Fruit fly (Drosophila melanogaster): Measurements from ENCODE around the gene CG32713.
A peak's percentile ranks its signal among the peaks of the same experiment; 100 is the strongest.

Gene CG32713

DNA sequence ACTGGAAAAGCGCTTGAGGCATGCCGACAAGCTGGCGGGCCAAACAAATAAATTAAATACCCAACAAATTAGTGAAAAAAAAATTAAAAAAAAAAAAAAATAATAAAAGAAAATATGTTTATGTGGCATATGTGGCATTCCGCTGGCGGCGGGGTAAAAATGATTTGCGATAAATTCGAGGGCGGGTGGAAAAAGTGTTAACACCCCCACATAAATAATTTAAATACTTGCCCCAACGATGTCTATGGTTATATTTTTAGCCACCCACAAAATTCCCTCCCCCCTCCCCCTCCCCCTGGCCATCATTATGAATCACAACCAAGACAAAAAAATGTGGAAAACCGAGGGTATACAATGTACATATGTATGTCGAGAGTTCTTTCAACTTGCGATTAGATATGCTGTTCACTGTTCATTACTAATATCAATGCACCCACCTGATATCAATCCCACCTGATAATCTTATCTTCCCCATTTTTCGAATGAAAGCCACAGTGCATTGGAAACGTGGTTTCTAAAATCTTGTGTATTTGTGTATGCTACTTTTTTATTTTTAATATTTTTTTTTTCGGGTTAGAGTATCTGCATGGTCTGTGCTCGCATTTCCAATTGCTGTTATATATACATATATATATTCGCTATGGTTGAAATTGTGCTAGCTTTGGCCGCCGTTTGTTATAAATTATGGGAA, 7.1 kb downstream of the CG32713 start:
- peak; percentile 30 for TF ChIP-seq noc (tag; optimal IDR thresholded peaks at IDR 0.05)

dm6 chrX:8448171-8448570, 9.3 kb downstream of the CG32713 start:
- no peak for TF ChIP-seq noc (tag; optimal IDR thresholded peaks at IDR 0.05)

DNA sequence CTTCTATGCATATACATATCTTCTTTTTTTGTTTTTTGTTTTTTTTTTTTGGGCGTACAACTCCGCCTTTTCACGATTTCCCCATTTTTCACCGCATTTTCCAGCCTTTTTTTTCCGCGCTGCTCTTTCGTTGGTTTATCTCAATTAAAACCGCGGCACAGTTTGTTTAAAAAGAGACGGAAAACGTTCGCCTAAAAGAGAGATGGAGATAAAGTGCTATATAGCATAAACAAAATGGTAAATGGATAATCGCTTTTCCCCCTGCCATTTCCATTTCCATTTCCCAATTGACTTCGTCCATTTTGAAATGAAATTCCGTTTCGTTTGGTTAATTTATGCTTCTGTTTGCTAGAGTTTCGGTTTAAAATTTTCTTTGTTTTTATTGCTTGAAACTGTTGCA, 10.3 kb downstream of the CG32713 start:
- no peak for TF ChIP-seq noc (tag; optimal IDR thresholded peaks at IDR 0.05)

dm6 chrX:8444883-8445572, 12.4 kb downstream of the CG32713 start:
- TF ChIP-seq noc (tag; optimal IDR thresholded peaks at IDR 0.05) = no peak

- no peak for TF ChIP-seq noc (tag; optimal IDR thresholded peaks at IDR 0.05)
These were observed 13.2 kb downstream of the CG32713 start for dm6 chrX:8444279-8444678.

dm6 chrX:8442912-8443311, 14.5 kb downstream of the CG32713 start:
- TF ChIP-seq noc (tag; optimal IDR thresholded peaks at IDR 0.05) = no peak

dm6 chrX:8442161-8442560, 15.3 kb downstream of the CG32713 start, which contains the start of gene CG12123:
Gene CG12123, minus strand, starts transcription at chrX:8442348.
- TF ChIP-seq noc (tag; optimal IDR thresholded peaks at IDR 0.05) = no peak

- TF ChIP-seq noc (tag; optimal IDR thresholded peaks at IDR 0.05) = no peak
These were observed 19.9 kb downstream of the CG32713 start, which contains the start of gene Miga for dm6 chrX:8437285-8438110. Gene Miga, minus strand, starts transcription at chrX:8437820.

DNA sequence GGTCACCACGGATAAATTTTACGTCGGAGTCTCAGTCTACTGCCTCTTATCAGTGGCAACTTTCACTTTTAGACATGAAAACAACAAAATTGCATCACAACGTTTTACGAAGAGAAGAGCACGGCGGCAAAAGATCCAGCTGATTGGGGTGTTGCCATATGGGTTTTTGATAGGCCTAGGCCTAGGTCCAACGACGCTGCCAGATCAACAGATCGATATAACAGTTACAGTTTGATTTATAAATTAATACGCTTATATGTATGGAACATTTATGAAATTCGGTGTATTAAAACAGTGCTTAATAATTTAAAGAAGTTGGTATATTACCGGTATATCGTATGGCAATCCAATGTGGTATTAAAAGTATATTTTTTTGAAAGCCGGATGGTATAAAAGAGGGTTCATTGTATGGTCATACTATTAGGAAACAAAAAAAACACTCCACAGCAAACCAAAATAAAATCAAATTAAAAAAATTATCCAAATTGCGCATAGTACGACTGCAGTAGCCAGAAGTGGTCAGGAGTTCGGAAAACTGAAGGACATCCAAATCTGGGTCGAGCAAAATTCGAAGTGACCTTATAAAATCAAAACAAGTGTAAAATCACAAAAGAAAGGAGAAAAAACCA, 20.7 kb downstream of the CG32713 start, which contains the start of gene CG1440:
Gene CG1440, plus strand, starts transcription at position 402 of the 629 bp plus-strand sequence.
- TF ChIP-seq noc (tag; optimal IDR thresholded peaks at IDR 0.05) = no peak

DNA sequence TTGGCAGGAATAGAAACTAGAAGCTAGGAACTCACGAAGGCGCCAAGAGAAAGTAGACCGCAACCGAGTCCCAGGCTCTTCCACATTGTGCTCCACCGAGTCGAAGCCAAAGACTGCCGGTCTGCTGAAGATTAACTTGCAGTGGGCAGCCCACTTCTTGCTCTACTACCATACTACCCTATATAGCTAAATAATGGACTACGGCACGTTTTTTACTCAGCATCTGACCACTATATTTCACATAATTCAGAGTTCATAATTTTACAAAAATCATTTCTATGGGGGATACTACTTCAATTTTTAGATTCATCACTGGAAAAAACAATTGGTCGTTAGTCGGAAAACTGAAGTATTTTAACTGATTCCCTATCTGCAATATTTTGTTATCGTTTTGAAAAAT, 23.7 kb downstream of the CG32713 start, which contains the start of gene CG32712:
Gene CG32712, minus strand, starts transcription at position 101 of the 400 bp plus-strand sequence.
- no peak for TF ChIP-seq noc (tag; optimal IDR thresholded peaks at IDR 0.05)

DNA sequence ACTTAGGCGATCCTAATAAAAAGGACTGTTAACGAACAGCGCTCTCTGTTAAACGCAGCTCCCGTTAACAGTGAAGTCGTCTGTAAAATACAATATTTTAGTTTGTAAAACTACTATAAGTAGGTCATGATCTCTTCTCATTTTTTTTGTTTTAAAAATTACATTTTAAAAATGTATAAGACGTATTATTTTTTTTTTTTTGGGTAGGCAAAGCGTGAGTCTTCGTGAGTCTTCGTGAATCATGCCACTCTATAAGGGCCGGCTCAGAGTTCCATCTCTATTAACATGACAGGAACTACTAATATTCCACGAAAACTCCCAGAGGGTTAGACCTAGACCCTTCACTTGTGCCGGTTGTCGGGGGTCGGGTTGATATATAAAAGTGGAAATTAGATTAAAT, 34.8 kb downstream of the CG32713 start:
- TF ChIP-seq noc (tag; optimal IDR thresholded peaks at IDR 0.05) = no peak

DNA sequence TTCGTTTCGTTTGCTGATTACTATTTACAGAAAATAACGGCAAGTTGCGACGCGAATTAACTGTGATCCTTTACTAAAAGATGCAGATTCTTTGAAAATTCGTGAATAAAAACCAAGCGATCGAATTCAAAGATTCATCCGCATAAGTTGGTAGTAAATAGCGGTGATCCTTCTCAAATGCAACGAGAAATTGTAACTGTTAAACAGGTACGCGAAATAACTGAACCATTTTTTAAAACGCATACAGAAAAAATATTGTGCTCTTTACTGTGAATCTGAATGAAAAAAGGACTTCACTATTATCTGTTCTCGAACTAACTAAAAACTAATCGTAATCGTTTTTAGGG, 36.0 kb downstream of the CG32713 start:
- TF ChIP-seq noc (tag; optimal IDR thresholded peaks at IDR 0.05) = no peak

DNA sequence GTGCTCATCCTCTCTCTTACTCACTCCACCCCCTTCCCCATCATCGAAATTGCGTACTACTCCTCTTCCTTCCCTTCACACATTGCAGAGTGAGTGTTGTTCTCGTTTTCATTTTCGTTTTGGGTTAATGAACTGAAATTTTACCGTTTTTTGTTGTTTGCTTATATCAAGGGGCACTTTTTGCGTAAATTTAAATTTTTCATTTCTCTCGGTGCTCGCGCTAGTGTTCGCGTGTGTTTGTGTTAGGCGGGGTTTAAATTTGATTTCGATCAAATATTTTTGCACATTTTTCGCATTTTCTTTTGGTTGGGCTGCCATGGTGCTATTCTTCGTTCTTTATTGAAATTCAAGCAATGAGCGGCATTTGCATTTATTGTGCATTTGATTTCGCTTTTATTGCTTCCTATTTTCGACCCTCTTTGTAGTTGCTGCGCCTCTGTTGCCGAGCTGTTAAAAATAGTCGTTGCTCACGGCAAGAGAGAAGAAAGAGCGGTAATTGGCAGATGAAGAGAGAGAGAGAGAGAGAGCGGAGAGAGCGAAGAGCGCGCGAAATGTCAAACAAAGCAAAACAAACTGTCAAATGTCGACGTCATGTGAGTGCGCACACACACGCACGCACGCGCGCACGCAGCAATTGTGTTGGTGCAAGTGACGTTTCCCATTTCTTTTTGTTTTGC, 36.5 kb downstream of the CG32713 start:
- TF ChIP-seq noc (tag; optimal IDR thresholded peaks at IDR 0.05) = no peak

DNA sequence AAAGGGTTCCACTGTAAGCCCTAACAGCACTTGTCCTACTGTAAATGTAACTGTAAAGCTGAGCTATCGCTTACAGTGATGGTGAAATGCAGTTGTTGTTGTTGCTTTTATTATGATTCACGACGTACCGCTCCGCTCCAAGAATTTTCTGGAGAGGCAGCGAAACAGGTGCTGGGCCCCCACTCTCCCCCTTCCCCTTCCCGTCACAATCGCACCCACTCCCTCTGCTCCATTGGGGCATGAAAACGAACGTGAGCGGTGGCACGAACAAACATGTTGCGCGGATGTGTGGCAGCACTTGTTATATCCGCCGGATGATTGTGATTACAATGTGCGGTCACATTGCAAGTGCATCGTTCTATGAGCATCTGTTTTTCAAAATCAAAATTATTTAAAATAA, 37.9 kb downstream of the CG32713 start:
- no peak for TF ChIP-seq noc (tag; optimal IDR thresholded peaks at IDR 0.05)

DNA sequence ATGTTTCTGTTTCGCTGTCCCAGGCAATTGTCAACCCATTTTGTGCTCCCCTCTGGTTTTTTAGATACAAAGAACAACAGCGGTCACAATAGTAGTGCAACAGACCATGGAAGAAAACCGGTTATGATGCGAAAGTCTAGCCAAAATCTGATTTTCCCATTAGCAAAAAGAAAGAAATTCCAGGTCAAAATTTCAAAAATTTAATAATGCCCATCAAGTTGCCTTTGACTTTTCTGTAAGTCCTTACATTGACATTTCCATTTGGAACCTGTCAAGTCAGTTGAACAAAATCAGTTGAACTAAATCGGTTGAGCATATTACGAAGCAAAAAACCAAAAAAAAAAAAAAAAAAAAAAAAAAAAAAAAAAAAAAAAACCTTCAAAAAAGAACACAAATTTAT, 40.5 kb downstream of the CG32713 start:
- TF ChIP-seq noc (tag; optimal IDR thresholded peaks at IDR 0.05) = no peak

All from whole organism, larva.